Worm (Caenorhabditis elegans): ENCODE results near the gene srx-78.

Gene srx-78

DNA sequence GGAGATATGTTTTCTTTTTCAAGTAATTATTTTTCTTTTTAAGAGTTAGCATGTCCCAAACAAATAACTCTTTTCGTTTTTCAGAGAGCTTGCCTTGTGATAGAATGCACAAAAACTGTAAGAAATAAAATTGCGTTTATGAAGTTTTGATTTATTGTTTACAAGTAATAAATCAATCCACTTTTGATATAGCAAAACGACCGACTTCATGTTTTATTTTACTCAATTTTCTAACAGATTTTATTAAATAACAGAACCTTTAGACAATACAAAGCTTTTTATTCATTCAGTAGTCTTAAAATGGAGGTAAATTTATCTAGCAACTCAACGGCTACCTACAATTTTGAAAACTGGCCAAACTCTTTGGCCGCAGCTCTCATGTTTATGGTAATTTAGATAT lies at the start of gene srx-78:
Gene srx-78 (plus strand): TSS at position 301 of the 400 bp plus-strand sequence.
- no peak for TF ChIP-seq nhr-12 (tag; optimal IDR thresholded peaks at IDR 0.05)
- no peak for TF ChIP-seq ztf-4 (tag; optimal IDR thresholded peaks at IDR 0.05)
- no peak for TF ChIP-seq crh-2 (tag; optimal IDR thresholded peaks at IDR 0.05)
- no peak for TF ChIP-seq blmp-1 (tag; optimal IDR thresholded peaks at IDR 0.05; ENCODE audit: insufficient read depth)
- TF ChIP-seq ama-1 (optimal IDR thresholded peaks at IDR 0.05), result no peak
- TF ChIP-seq C34F6.9 (tag; optimal IDR thresholded peaks at IDR 0.05), result no peak
- no peak for TF ChIP-seq snpc-4 (tag; optimal IDR thresholded peaks at IDR 0.05)
- TF ChIP-seq gmeb-1 (tag; optimal IDR thresholded peaks at IDR 0.05), result no peak

DNA sequence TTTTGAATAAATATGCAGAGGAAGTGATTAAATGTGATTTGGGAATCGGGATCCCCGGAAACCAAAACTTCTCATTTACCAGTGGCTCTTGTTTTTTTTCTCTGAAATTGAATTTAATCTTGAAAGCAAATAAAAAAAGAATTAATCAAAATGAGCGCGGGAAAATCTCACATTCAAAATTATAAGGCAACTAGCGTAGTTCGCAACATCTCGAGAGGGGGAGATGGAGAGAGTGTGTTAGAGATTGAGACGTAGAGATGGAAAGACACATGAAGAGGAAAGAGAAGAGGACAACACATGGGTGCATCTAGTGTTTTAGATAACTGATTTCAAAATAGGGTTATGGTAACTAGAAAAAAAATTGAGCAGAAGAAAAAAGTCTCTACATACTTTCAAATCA lies 46.7 kb upstream of the srx-78 start, which contains the start of gene sdc-3:
Gene sdc-3 (minus strand): TSS at position 101 of the 400 bp plus-strand sequence.
- TF ChIP-seq nhr-21 (tag; optimal IDR thresholded peaks at IDR 0.05), result no peak
- no peak for TF ChIP-seq sem-4 (tag; optimal IDR thresholded peaks at IDR 0.05)
- no peak for TF ChIP-seq zag-1 (tag; optimal IDR thresholded peaks at IDR 0.05)
- no peak for TF ChIP-seq nhr-25 (tag; optimal IDR thresholded peaks at IDR 0.05)
- TF ChIP-seq fos-1 (tag; optimal IDR thresholded peaks at IDR 0.05), result peak; percentile 18
- TF ChIP-seq egl-27 (tag; optimal IDR thresholded peaks at IDR 0.05), result no peak
- TF ChIP-seq elt-3 (tag; optimal IDR thresholded peaks at IDR 0.05), result no peak
- no peak for TF ChIP-seq ceh-82 (tag; optimal IDR thresholded peaks at IDR 0.05)
- no peak for TF ChIP-seq R02D3.7 (tag; optimal IDR thresholded peaks at IDR 0.05)
- TF ChIP-seq dmd-4 (tag; optimal IDR thresholded peaks at IDR 0.05), result no peak
- TF ChIP-seq mbf-1 (tag; optimal IDR thresholded peaks at IDR 0.05), result no peak
- TF ChIP-seq C34F6.9 (tag; optimal IDR thresholded peaks at IDR 0.05), result peak; percentile 28
- TF ChIP-seq snpc-4 (tag; optimal IDR thresholded peaks at IDR 0.05), result no peak
- TF ChIP-seq ZK546.5 (tag; optimal IDR thresholded peaks at IDR 0.05), result no peak
- TF ChIP-seq lsy-2 (tag; optimal IDR thresholded peaks at IDR 0.05), result no peak
- TF ChIP-seq unc-39 (tag; optimal IDR thresholded peaks at IDR 0.05), result no peak

DNA sequence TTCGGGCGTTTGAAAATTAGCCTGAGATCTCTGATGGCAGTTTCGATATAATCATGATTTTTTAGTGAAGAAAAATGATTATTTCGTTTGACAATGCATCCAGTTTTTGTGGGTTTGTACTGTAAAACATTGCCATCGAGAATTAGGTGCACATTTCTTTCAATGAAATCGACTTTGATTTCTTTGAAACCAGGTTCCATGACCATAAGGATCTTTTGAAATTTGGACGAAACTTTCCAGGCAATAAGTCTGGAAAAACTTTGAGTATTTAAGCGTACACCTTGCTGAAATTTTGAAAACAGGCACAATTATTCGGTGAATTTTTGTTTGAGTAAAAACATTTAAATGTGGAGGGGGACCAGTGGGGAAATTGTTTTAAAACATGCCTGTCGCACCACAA lies 43.1 kb upstream of the srx-78 start:
- TF ChIP-seq fos-1 (tag; optimal IDR thresholded peaks at IDR 0.05) (no peak), elt-3 (tag; optimal IDR thresholded peaks at IDR 0.05) (no peak), skn-1 (tag; optimal IDR thresholded peaks at IDR 0.05) (no peak), nhr-237 (tag; optimal IDR thresholded peaks at IDR 0.05) (no peak), mdl-1 (tag; optimal IDR thresholded peaks at IDR 0.05) (no peak), F13H6.1 (tag; optimal IDR thresholded peaks at IDR 0.05) (no peak), lin-13 (GFP tag; optimal IDR thresholded peaks at IDR 0.05) (no peak)

DNA sequence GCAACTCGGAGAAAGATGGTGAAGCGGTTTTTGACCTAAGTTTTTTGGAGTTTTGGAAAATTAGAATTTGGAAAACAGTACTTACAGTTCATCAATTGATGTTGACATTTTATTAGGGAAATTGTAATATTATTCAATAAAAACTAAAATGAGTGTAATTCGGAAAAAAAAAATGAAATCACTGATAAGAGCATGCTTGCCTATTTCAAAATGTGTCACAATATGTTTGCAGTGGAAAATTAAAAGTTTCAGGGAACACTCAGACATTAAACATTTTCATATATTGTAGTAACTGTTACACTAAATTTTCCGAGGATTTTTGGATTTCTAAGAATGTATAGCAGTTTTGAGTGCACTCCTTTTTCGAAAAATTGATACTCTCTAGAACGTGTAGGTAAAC lies 42.5 kb upstream of the srx-78 start, which contains the start of the genes fbxa-82 and C25D7.5:
Gene fbxa-82 (minus strand): TSS at position 163 of the 400 bp plus-strand sequence.
Gene C25D7.5 (plus strand): TSS at position 283 of the 400 bp plus-strand sequence.
- TF ChIP-seq fos-1 (tag; optimal IDR thresholded peaks at IDR 0.05) (peak; percentile 30), elt-3 (tag; optimal IDR thresholded peaks at IDR 0.05) (no peak)

DNA sequence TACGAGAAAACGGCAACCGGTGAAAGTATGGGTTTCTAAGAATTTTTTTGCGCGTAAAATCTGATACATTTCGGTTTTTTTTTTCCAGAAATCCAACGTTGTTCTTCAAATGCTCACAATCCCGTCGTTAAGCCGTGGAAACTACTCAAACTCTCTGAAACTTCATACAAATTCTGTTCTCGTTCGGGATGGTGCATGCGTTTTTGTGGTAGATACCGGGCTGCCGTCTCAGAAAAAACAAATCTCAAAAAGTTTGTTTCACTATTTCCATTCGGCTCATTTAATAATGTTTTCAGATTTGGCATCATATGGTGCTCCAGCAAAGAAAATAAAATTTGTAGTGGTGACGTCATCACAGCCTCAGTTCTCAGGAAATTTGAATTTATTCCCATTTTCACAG lies 40.1 kb upstream of the srx-78 start:
- no peak for TF ChIP-seq dmd-4 (tag; optimal IDR thresholded peaks at IDR 0.05)
- no peak for TF ChIP-seq lin-39 (tag; optimal IDR thresholded peaks at IDR 0.05)
- TF ChIP-seq Y55F3AM.14 (GFP tag; optimal IDR thresholded peaks at IDR 0.05), result no peak
- TF ChIP-seq nhr-25 (tag; optimal IDR thresholded peaks at IDR 0.05), result no peak

DNA sequence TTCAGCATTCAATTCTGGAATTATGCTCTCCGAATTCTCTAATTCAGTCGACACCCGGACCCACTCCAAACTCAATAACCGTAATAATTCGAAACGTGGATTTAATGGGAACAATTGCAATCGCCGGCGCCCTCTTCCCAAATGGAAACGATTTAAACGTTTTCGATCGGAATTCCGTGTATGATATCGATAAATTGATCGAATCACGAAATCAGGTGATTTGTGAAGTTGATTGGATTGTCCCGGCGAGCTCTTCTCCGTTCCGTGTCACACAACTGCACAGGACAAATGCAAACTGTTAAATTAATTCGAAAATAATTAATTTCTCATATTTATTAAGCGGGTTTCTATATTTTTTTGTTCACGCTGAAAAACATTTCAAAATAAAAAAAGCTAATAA lies 39.0 kb upstream of the srx-78 start, which contains the start of gene C25D7.16:
Gene C25D7.16 (plus strand): TSS at position 301 of the 400 bp plus-strand sequence.
- no peak for TF ChIP-seq mbf-1 (tag; optimal IDR thresholded peaks at IDR 0.05)
- no peak for TF ChIP-seq unc-39 (tag; optimal IDR thresholded peaks at IDR 0.05)
- no peak for TF ChIP-seq nhr-129 (tag; optimal IDR thresholded peaks at IDR 0.05)
- no peak for TF ChIP-seq skn-1 (tag; optimal IDR thresholded peaks at IDR 0.05)
- no peak for TF ChIP-seq snpc-4 (tag; optimal IDR thresholded peaks at IDR 0.05)

DNA sequence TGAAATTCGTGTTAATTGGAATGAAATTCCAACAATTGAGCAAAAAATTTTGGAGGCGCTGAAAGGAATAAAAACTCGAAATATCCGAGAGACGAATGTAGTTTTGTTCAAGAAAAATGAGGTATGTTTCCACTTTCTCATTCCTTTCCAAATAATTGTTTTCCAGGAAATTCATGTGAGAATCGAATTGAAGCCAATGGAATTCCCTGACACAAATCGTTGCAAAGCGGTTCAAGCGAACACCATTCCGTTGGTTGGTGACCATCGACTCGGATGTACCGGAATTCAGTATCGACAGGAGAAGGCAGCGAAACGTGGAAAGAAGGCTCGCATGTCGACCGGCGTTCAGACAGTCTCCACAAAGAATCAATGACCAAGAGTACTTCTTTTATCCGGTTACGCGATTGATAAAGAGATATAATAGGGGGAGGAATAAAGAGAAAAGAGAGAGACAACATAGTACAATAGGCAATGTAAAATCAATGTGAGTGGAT lies 38.5 kb upstream of the srx-78 start:
- TF ChIP-seq R02D3.7 (tag; optimal IDR thresholded peaks at IDR 0.05), result no peak
- TF ChIP-seq aly-2 (tag; optimal IDR thresholded peaks at IDR 0.05), result no peak
- TF ChIP-seq lin-11 (tag; optimal IDR thresholded peaks at IDR 0.05), result no peak
- no peak for TF ChIP-seq sem-4 (tag; optimal IDR thresholded peaks at IDR 0.05)
- TF ChIP-seq snpc-4 (tag; optimal IDR thresholded peaks at IDR 0.05), result no peak
- TF ChIP-seq ztf-11 (tag; optimal IDR thresholded peaks at IDR 0.05), result no peak
- TF ChIP-seq dmd-4 (tag; optimal IDR thresholded peaks at IDR 0.05), result no peak
- no peak for TF ChIP-seq nhr-129 (tag; optimal IDR thresholded peaks at IDR 0.05)
- no peak for TF ChIP-seq unc-39 (tag; optimal IDR thresholded peaks at IDR 0.05)
- TF ChIP-seq crh-2 (tag; optimal IDR thresholded peaks at IDR 0.05), result no peak
- no peak for TF ChIP-seq alr-1 (tag; optimal IDR thresholded peaks at IDR 0.05)
- no peak for TF ChIP-seq elt-3 (tag; optimal IDR thresholded peaks at IDR 0.05)
- no peak for TF ChIP-seq nhr-25 (tag; optimal IDR thresholded peaks at IDR 0.05)

All from whole organism, L2 larva.